Worm (Caenorhabditis elegans): Measurements from ENCODE around the gene irld-59.

- TF ChIP-seq mes-4 (tag; optimal IDR thresholded peaks at IDR 0.05) (no peak), K12H6.12 (tag; optimal IDR thresholded peaks at IDR 0.05) (no peak), C06A6.2 (GFP tag; conservative IDR thresholded peaks at IDR 0.05) (no peak), F39B2.1 (GFP tag; IDR thresholded peaks at IDR 0.05) (no peak), ets-4 (GFP tag; optimal IDR thresholded peaks at IDR 0.05) (no peak), F52B5.7 (tag; optimal IDR thresholded peaks at IDR 0.05) (no peak), attf-3 (GFP tag; conservative IDR thresholded peaks at IDR 0.05) (no peak), snpc-1.1 (tag; optimal IDR thresholded peaks at IDR 0.05; ENCODE audit: insufficient read depth) (no peak), ztf-22 (GFP tag; optimal IDR thresholded peaks at IDR 0.05) (no peak), nhr-120 (GFP tag; IDR thresholded peaks at IDR 0.05) (no peak), rcor-1 (GFP tag; IDR thresholded peaks at IDR 0.05) (no peak), hsf-1 (GFP tag; IDR thresholded peaks at IDR 0.05) (no peak), athp-1 (tag; optimal IDR thresholded peaks at IDR 0.05) (no peak)
Measured at ce11 chrIV:15378160-15378559, 41.3 kb downstream of the irld-59 start, which contains the start of gene Y73F8A.20.
